Worm (Caenorhabditis elegans): ENCODE results near the gene Y82E9BR.9.

- TF ChIP-seq unc-62 (GFP tag; optimal IDR thresholded peaks at IDR 0.05) (no peak), ZK546.5 (tag; optimal IDR thresholded peaks at IDR 0.05) (no peak), R02D3.7 (tag; optimal IDR thresholded peaks at IDR 0.05) (no peak), unc-39 (tag; optimal IDR thresholded peaks at IDR 0.05) (no peak), skn-1 (tag; optimal IDR thresholded peaks at IDR 0.05) (no peak), nhr-77 (tag; optimal IDR thresholded peaks at IDR 0.05) (no peak), zag-1 (tag; optimal IDR thresholded peaks at IDR 0.05) (no peak), lsy-2 (tag; optimal IDR thresholded peaks at IDR 0.05) (no peak)
Measured at ce11 chrIII:1384092-1384491, 24.5 kb upstream of the Y82E9BR.9 start, which contains the start of the genes fbxa-138 and Y82E9BR.5.
